Fruit fly (Drosophila melanogaster): ENCODE results near the gene CG7387.

- TF ChIP-seq Hr39 (GFP tag; optimal IDR thresholded peaks at IDR 0.05) (no peak), CG6276 (GFP tag; optimal IDR thresholded peaks at IDR 0.05) (no peak), svp (GFP tag) (no peak), Sox14 (GFP tag; optimal IDR thresholded peaks at IDR 0.05) (no peak), cyc (GFP tag; optimal IDR thresholded peaks at IDR 0.05) (no peak), acj6 (GFP tag; optimal IDR thresholded peaks at IDR 0.05) (no peak), Lpt (GFP tag; optimal IDR thresholded peaks at IDR 0.05) (no peak), net (GFP tag; optimal IDR thresholded peaks at IDR 0.05) (no peak)
Measured at dm6 chr3L:8189234-8189633, 3.7 kb downstream of the CG7387 start.
